Worm (Caenorhabditis elegans): ENCODE data around the gene ttr-40.

ce11 chrV:9394938-9395639, 39.8 kb upstream of the ttr-40 start:
- TF ChIP-seq mdl-1 (tag; optimal IDR thresholded peaks at IDR 0.05) (no peak), ZK546.5 (tag; optimal IDR thresholded peaks at IDR 0.05) (no peak)

Measured in whole organism, L2 larva.